Worm (Caenorhabditis elegans): ENCODE results near the gene jmjd-3.3.

- TF ChIP-seq unc-62 (GFP tag; optimal IDR thresholded peaks at IDR 0.05) (no peak), lin-32 (GFP tag; optimal IDR thresholded peaks at IDR 0.05) (no peak), ceh-43 (GFP tag; optimal IDR thresholded peaks at IDR 0.05) (no peak), lsy-2 (tag; optimal IDR thresholded peaks at IDR 0.05) (no peak), M03D4.4 (tag; optimal IDR thresholded peaks at IDR 0.05) (no peak), nhr-76 (tag; optimal IDR thresholded peaks at IDR 0.05) (no peak), mls-2 (tag; optimal IDR thresholded peaks at IDR 0.05) (no peak), ceh-83 (GFP tag; optimal IDR thresholded peaks at IDR 0.05) (no peak)
Observed at ce11 chrX:13394971-13395370, 41.3 kb upstream of the jmjd-3.3 start, which contains the start of gene irld-2.
